In the genomic region with DNA sequence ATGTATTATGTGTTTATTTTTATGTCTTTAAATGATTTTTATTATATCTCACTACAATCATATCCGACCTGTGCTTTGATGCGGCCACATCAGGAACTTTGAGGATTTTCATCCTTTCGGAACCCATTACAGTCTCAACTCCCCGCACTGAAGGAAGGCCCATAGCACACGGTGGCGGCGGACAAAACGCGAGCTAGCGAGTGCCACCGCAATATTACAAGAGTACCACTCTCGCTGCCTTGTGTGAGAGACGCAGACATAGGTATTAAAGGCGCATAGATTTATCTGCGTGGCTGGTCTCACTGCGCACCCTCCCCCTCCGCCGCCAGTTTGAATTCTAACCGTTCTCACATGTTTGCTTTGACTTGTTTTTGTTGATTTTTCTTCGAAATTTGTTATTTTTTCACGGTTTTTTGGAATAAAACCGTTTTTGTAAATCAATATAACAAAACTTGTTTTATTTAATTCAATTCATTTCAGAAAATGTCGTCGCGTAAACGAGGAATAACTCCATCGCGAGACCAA, we compare ENCODE assay signal across 1 worm cellular context.
TF ChIP-seq lines count a peak whose summit lies in the region.

Gene zen-4 (plus strand): TSS at position 475 of the 525 bp plus-strand sequence.

TF ChIP-seq in whole organism, L4 larva, 104 proteins besides CTCF, POLR2A, EP300 and RAD21 (continued from another document):
- TF ChIP-seq daf-19 (GFP tag; conservative IDR thresholded peaks at IDR 0.05; lab: Robert Waterston, UW) (peak; percentile 47; the same call in 1 of the 2 replicates), nhr-77 (tag; optimal IDR thresholded peaks at IDR 0.05; lab: Kevin White, UChicago) (no peak), ZK546.5 (tag; optimal IDR thresholded peaks at IDR 0.05; lab: Kevin White, UChicago) (no peak), F26F4.8 (GFP tag; conservative IDR thresholded peaks at IDR 0.05; lab: Robert Waterston, UW) (no peak), pha-4 (GFP tag; IDR thresholded peaks at IDR 0.05; lab: Robert Waterston, UW) (peak; percentile 55; the same call in 1 of the 2 replicates), pha-4 (tag; optimal IDR thresholded peaks at IDR 0.05; lab: Kevin White, UChicago) (no peak), nhr-102 (tag; optimal IDR thresholded peaks at IDR 0.05; lab: Kevin White, UChicago) (peak; percentile 67), lin-1 (GFP tag; IDR thresholded peaks at IDR 0.05; lab: Robert Waterston, UW) (no peak), php-3 (GFP tag; IDR thresholded peaks at IDR 0.05; lab: Robert Waterston, UW) (peak; percentile 55; the same call in 1 of the 2 replicates), nhr-41 (GFP tag; IDR thresholded peaks at IDR 0.05; lab: Robert Waterston, UW) (no peak), vab-7 (GFP tag; IDR thresholded peaks at IDR 0.05; lab: Robert Waterston, UW) (no peak), sdz-12 (GFP tag; optimal IDR thresholded peaks at IDR 0.05; lab: Kevin White, UChicago) (no peak), hlh-11 (tag; optimal IDR thresholded peaks at IDR 0.05; lab: Kevin White, UChicago) (no peak), ceh-82 (tag; optimal IDR thresholded peaks at IDR 0.05; lab: Kevin White, UChicago) (no peak), mdl-1 (tag; optimal IDR thresholded peaks at IDR 0.05; lab: Kevin White, UChicago) (no peak), zfp-3 (GFP tag; conservative IDR thresholded peaks at IDR 0.05; lab: Robert Waterston, UW) (0 out of 2 replicates have a peak, but pooled peaks have one; percentile 27), arid-1 (GFP tag; conservative IDR thresholded peaks at IDR 0.05; lab: Robert Waterston, UW) (peak; percentile 78), unc-62 (GFP tag; optimal IDR thresholded peaks at IDR 0.05 in 1 of 2; lab: Kevin White, UChicago) (peak in 1 of 2 experiments; percentile 89), unc-62 (tag; optimal IDR thresholded peaks at IDR 0.05; lab: Kevin White, UChicago) (no peak), dmd-9 (GFP tag; IDR thresholded peaks at IDR 0.05; lab: Robert Waterston, UW) (no peak), snpc-1.2 (GFP tag; IDR thresholded peaks at IDR 0.05; lab: Robert Waterston, UW) (peak; percentile 100), zfp-2 (tag; optimal IDR thresholded peaks at IDR 0.05; lab: Kevin White, UChicago) (no peak), tra-1 (GFP tag; IDR thresholded peaks at IDR 0.05; lab: Robert Waterston, UW) (no peak), Y48G9A.11 (GFP tag; IDR thresholded peaks at IDR 0.05; lab: Robert Waterston, UW) (peak; percentile 92), daf-16 (GFP tag; optimal IDR thresholded peaks at IDR 0.05; lab: Kevin White, UChicago) (peak in 1 of 2 experiments; percentile 52), daf-16 (tag; optimal IDR thresholded peaks at IDR 0.05; lab: Kevin White, UChicago) (peak; percentile 22), ceh-44 (GFP tag; IDR thresholded peaks at IDR 0.05; lab: Robert Waterston, UW) (peak; percentile 78; the same call in 1 of the 2 replicates), egl-27 (tag; optimal IDR thresholded peaks at IDR 0.05; lab: Kevin White, UChicago) (no peak), ama-1 (optimal IDR thresholded peaks at IDR 0.05; lab: Kevin White, UChicago) (peak; percentile 8), lin-15B (tag; optimal IDR thresholded peaks at IDR 0.05; lab: Kevin White, UChicago) (no peak), Y5F2A.4 (GFP tag; optimal IDR thresholded peaks at IDR 0.05; lab: Kevin White, UChicago) (no peak), F44E2.7 (GFP tag; IDR thresholded peaks at IDR 0.05; lab: Robert Waterston, UW) (no peak), nhr-25 (tag; optimal IDR thresholded peaks at IDR 0.05; lab: Kevin White, UChicago; ENCODE audit: borderline replicate concordance, insufficient read depth) (no peak), unc-130 (GFP tag; optimal IDR thresholded peaks at IDR 0.05; lab: Kevin White, UChicago) (peak; percentile 85), hif-1 (tag; optimal IDR thresholded peaks at IDR 0.05; lab: Kevin White, UChicago) (no peak), fkh-10 (GFP tag; optimal IDR thresholded peaks at IDR 0.05; lab: Kevin White, UChicago) (no peak), mep-1 (tag; optimal IDR thresholded peaks at IDR 0.05; lab: Kevin White, UChicago) (peak; percentile 68), dve-1 (tag; optimal IDR thresholded peaks at IDR 0.05; lab: Kevin White, UChicago; ENCODE audit: insufficient read depth) (peak; percentile 48), nhr-76 (tag; optimal IDR thresholded peaks at IDR 0.05; lab: Kevin White, UChicago) (no peak), ctbp-1 (GFP tag; IDR thresholded peaks at IDR 0.05; lab: Robert Waterston, UW) (no peak), attf-4 (tag; optimal IDR thresholded peaks at IDR 0.05; lab: Kevin White, UChicago) (no peak), nhr-28 (tag; optimal IDR thresholded peaks at IDR 0.05; lab: Kevin White, UChicago) (no peak), duxl-1 (tag; optimal IDR thresholded peaks at IDR 0.05; lab: Kevin White, UChicago; ENCODE audit: poor library complexity) (peak; percentile 51), fos-1 (tag; optimal IDR thresholded peaks at IDR 0.05; lab: Kevin White, UChicago) (no peak), ZK337.2 (GFP tag; IDR thresholded peaks at IDR 0.05; lab: Robert Waterston, UW) (no peak), dmd-8 (GFP tag; IDR thresholded peaks at IDR 0.05; lab: Robert Waterston, UW) (no peak), Y105C5A.15 (GFP tag; IDR thresholded peaks at IDR 0.05; lab: Robert Waterston, UW) (no peak), F37D6.2 (tag; optimal IDR thresholded peaks at IDR 0.05; lab: Kevin White, UChicago) (no peak), lir-3 (tag; optimal IDR thresholded peaks at IDR 0.05; lab: Kevin White, UChicago) (no peak), ztf-11 (tag; optimal IDR thresholded peaks at IDR 0.05; lab: Kevin White, UChicago) (no peak), zag-1 (tag; optimal IDR thresholded peaks at IDR 0.05; lab: Kevin White, UChicago) (no peak), T26A8.4 (GFP tag; IDR thresholded peaks at IDR 0.05; lab: Robert Waterston, UW) (peak; percentile 40; the same call in 1 of the 2 replicates), madf-5 (GFP tag; IDR thresholded peaks at IDR 0.05; lab: Robert Waterston, UW) (0 out of 4 replicates have a peak, but pooled peaks have one; percentile 50 to 53), mxl-2 (GFP tag; conservative IDR thresholded peaks at IDR 0.05; lab: Robert Waterston, UW) (no peak), snpc-4 (tag; optimal IDR thresholded peaks at IDR 0.05; lab: Kevin White, UChicago) (peak; percentile 79), nhr-6 (tag; optimal IDR thresholded peaks at IDR 0.05; lab: Kevin White, UChicago) (peak; percentile 58), dmd-6 (GFP tag; IDR thresholded peaks at IDR 0.05; lab: Robert Waterston, UW) (no peak), madf-9 (GFP tag; conservative IDR thresholded peaks at IDR 0.05; lab: Robert Waterston, UW) (no peak), pqm-1 (tag; optimal IDR thresholded peaks at IDR 0.05; lab: Kevin White, UChicago) (no peak), zip-11 (GFP tag; IDR thresholded peaks at IDR 0.05; lab: Robert Waterston, UW) (no peak), Y75B8A.6 (GFP tag; IDR thresholded peaks at IDR 0.05; lab: Robert Waterston, UW) (no peak), spr-3 (GFP tag; optimal IDR thresholded peaks at IDR 0.05; lab: Kevin White, UChicago) (peak; percentile 30), ztf-7 (tag; optimal IDR thresholded peaks at IDR 0.05; lab: Kevin White, UChicago) (no peak), egl-43 (GFP tag; IDR thresholded peaks at IDR 0.05; lab: Robert Waterston, UW) (no peak; the same call in 1 of the 2 replicates), nhr-11 (tag; optimal IDR thresholded peaks at IDR 0.05; lab: Kevin White, UChicago) (no peak), gei-8 (GFP tag; optimal IDR thresholded peaks at IDR 0.05; lab: Kevin White, UChicago) (no peak), tag-97 (GFP tag; IDR thresholded peaks at IDR 0.05; lab: Robert Waterston, UW) (no peak), ceh-28 (tag; optimal IDR thresholded peaks at IDR 0.05; lab: Kevin White, UChicago) (no peak), lin-38 (GFP tag; IDR thresholded peaks at IDR 0.05; lab: Robert Waterston, UW) (peak; percentile 81), D1046.2 (GFP tag; IDR thresholded peaks at IDR 0.05; lab: Robert Waterston, UW) (no peak), spr-1 (tag; optimal IDR thresholded peaks at IDR 0.05; lab: Kevin White, UChicago) (peak; percentile 53), F10B5.3 (tag; optimal IDR thresholded peaks at IDR 0.05; lab: Kevin White, UChicago) (peak; percentile 9), daf-12 (tag; optimal IDR thresholded peaks at IDR 0.05; lab: Kevin White, UChicago) (no peak), F49E8.2 (tag; optimal IDR thresholded peaks at IDR 0.05; lab: Kevin White, UChicago; ENCODE audit: borderline replicate concordance) (peak; percentile 98), ceh-62 (tag; optimal IDR thresholded peaks at IDR 0.05; lab: Kevin White, UChicago) (no peak), hlh-30 (tag; optimal IDR thresholded peaks at IDR 0.05; lab: Kevin White, UChicago; ENCODE audit: insufficient read depth) (no peak), ces-1 (GFP tag; optimal IDR thresholded peaks at IDR 0.05; lab: Kevin White, UChicago) (no peak), nhr-10 (tag; optimal IDR thresholded peaks at IDR 0.05; lab: Kevin White, UChicago) (no peak), nhr-111 (GFP tag; optimal IDR thresholded peaks at IDR 0.05; lab: Kevin White, UChicago) (no peak), nhr-48 (tag; optimal IDR thresholded peaks at IDR 0.05; lab: Kevin White, UChicago) (peak; percentile 19), lin-29 (GFP tag; IDR thresholded peaks at IDR 0.05; lab: Robert Waterston, UW) (no peak), hmg-1.1 (GFP tag; IDR thresholded peaks at IDR 0.05; lab: Robert Waterston, UW) (no peak)
